Fruit fly (Drosophila melanogaster) whole organism, embryonic: ENCODE data around the gene CG9286.

Experiments
- CG17568 ChIP-seq: fragments of 200-800 bp; sonication (Bioruptor generic); optimal IDR thresholded peaks from 2 replicates; lab custom pipeline; 2018; ENCODE audit warnings: missing biosample characterization, mild to moderate bottlenecking, missing genetic modification characterization, moderate library complexity
- Chrac-16 ChIP-seq: fragments of 200-800 bp; sonication (Bioruptor generic); optimal IDR thresholded peaks from 3 replicates; lab custom pipeline; 2016; ENCODE audit warnings: missing biosample characterization, missing genetic modification characterization
- D19A ChIP-seq: fragments of 200-800 bp; optimal IDR thresholded peaks from 3 replicates; lab custom pipeline; 2019; ENCODE audit warnings: missing biosample characterization, mild to moderate bottlenecking, missing genetic modification characterization, moderate library complexity
- ERR ChIP-seq: fragments of 200-800 bp; sonication (Bioruptor generic); optimal IDR thresholded peaks from 2 replicates; lab custom pipeline; 2016; ENCODE audit warnings: missing biosample characterization, missing genetic modification characterization
- Optix ChIP-seq: fragments of 200-800 bp; sonication (Bioruptor generic); IDR thresholded peaks from 3 replicates; pipeline ENCODE4 v1.3.6; 2022; ENCODE audit warnings: missing biosample characterization, missing genetic modification characterization
- Sin3A ChIP-seq: fragments of >200 bp; optimal IDR thresholded peaks from 2 replicates; lab custom pipeline; 2018
- Ssrp ChIP-seq: fragments of 200-800 bp; sonication (Bioruptor generic); optimal IDR thresholded peaks from 2 replicates; lab custom pipeline; 2018; ENCODE audit warnings: missing biosample characterization, mild to moderate bottlenecking, missing genetic modification characterization, moderate library complexity
- abd-A ChIP-seq: fragments of 200-800 bp; sonication (Bioruptor generic); optimal IDR thresholded peaks from 3 replicates; lab custom pipeline; 2019; ENCODE audit warnings: missing biosample characterization, mild to moderate bottlenecking, missing genetic modification characterization, moderate library complexity
- ems ChIP-seq: fragments of 200-800 bp; sonication (Bioruptor generic); optimal IDR thresholded peaks from 3 replicates; lab custom pipeline; 2016; ENCODE audit warnings: missing biosample characterization, missing genetic modification characterization

- TF ChIP-seq ERR (GFP tag; lab: Kevin White, UChicago) (no peak), D19A (tag; lab: Kevin White, UChicago) (no peak), Optix (GFP tag; lab: Robert Waterston, UW) (no peak), Sin3A (lab: Kevin White, UChicago) (no peak), ems (GFP tag; lab: Kevin White, UChicago) (no peak), Chrac-16 (GFP tag; lab: Kevin White, UChicago) (no peak), abd-A (tag; lab: Kevin White, UChicago) (no peak), CG17568 (GFP tag; lab: Kevin White, UChicago) (no peak), Ssrp (tag; lab: Kevin White, UChicago) (no peak)
Observed at dm6 chr3R:13782578-13782977, 1.8 kb downstream of the CG9286 start.
